Fruit fly (Drosophila melanogaster) whole organism: ENCODE results near the gene CG44037.

Experiments used
- CG8478 ChIP-seq: fragments of >200 bp; optimal IDR thresholded peaks from 2 replicates; lab custom pipeline; 2018; ENCODE audit warnings: inconsistent platforms
- Dll ChIP-seq: fragments of >200 bp; optimal IDR thresholded peaks from 2 replicates; lab custom pipeline; 2017
- EcR ChIP-seq, 2 experiments: fragments of >200 bp; optimal IDR thresholded peaks; 2 replicates each; lab custom pipeline; 2017; ENCODE audit warnings: missing biosample characterization in 2 of 2, missing genetic modification characterization in 2 of 2, missing genetic modification reagents in 2 of 2
- pan ChIP-seq: fragments of >200 bp; optimal IDR thresholded peaks from 2 replicates; lab custom pipeline; 2017
- psq ChIP-seq: fragments of >200 bp; optimal IDR thresholded peaks from 2 replicates; lab custom pipeline; 2017
- usp ChIP-seq: fragments of >200 bp; optimal IDR thresholded peaks from 2 replicates; lab custom pipeline; 2017; ENCODE audit warnings: missing biosample characterization, missing genetic modification characterization, mixed read lengths

Gene CG44037

DNA sequence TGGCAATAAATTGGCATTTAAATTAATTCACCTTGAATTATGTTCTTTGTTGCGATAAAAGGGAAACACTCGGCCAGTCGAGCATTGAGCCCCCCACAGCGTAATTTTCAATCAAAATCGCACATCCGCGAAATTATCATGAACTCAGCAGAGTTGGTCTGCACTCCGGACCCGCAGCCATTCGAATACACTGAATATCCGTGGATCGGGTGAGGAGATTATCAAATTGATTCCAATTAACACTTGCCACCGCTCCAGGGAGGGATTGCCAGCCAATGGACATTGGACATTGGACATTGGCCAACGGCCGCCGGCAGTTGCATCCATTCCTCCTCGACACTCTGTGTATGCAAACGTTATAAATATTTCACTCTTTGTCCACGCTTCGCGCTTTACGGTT is 49.0 kb downstream of the CG44037 start:
- no peak for TF ChIP-seq pan
- no peak for TF ChIP-seq psq
- no peak for TF ChIP-seq EcR (GFP tag; optimal IDR thresholded peaks at IDR 0.05; lab: Kevin White, UChicago)
- TF ChIP-seq Dll (lab: Kevin White, UChicago): no peak
- TF ChIP-seq CG8478 (lab: Kevin White, UChicago): no peak
- TF ChIP-seq usp (GFP tag; lab: Kevin White, UChicago): no peak

DNA sequence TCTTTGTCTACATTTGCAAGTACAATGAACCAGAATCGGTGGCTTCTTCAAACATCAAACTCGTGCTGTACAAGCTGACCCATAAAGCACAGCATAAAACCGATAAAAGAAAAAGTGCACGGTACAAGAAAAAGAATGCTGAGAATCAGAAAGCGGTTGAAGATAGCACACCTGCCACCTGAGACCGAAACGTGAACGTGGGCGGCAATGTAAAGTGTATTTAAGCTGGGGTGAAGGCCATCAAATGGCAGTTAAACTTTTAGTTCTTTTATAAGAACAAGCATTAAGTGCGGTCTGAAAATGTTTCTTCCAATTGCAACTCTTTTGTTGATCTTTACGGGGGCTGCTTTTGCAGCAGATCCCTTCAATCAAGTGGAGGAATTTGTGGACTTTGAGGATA is 52.5 kb downstream of the CG44037 start, which contains the start of gene CG4066:
Gene CG4066 (plus strand): TSS at position 301 of the 400 bp plus-strand sequence.
- TF ChIP-seq usp (GFP tag; lab: Kevin White, UChicago): no peak
- TF ChIP-seq Dll (lab: Kevin White, UChicago): no peak
